Worm (Caenorhabditis elegans): ENCODE data around the gene C16C8.20.

- TF ChIP-seq fos-1 (tag; optimal IDR thresholded peaks at IDR 0.05): no peak
- TF ChIP-seq mep-1 (tag; optimal IDR thresholded peaks at IDR 0.05): no peak
- no peak for TF ChIP-seq lin-35 (GFP tag; optimal IDR thresholded peaks at IDR 0.05)
- TF ChIP-seq C16A3.4 (tag; optimal IDR thresholded peaks at IDR 0.05): no peak
- no peak for TF ChIP-seq sptf-1 (tag; optimal IDR thresholded peaks at IDR 0.05)
- TF ChIP-seq mab-9 (GFP tag; IDR thresholded peaks at IDR 0.05): no peak
Observed at ce11 chrII:3436412-3436811, 10.3 kb upstream of the C16C8.20 start, which contains the start of gene skpo-2.
